Worm (Caenorhabditis elegans): ENCODE data around the gene lin-49.

DNA sequence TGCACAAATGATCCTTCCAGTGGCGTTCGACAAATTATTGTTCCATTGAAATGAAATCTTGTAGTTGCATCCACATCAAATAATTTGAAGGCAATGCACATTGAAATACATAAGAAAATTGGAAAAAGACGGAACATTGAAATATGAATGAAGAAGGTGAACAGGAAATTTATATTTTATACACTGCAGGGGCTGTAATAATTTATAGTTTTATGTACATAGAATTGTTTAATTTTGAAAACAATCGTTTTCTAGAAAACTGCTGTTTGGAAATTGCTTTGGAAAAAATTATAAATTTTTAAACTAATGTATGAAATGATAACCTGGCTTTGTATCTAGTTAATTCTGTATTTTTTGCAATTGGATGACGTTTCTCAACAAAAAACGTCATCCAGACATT, 25.2 kb upstream of the lin-49 start, which contains the start of gene Y59H11AR.3:
- TF ChIP-seq unc-62 (GFP tag; optimal IDR thresholded peaks at IDR 0.05 in 1 of 2) (no peak), unc-62 (tag; optimal IDR thresholded peaks at IDR 0.05) (no peak), mdt-29 (GFP tag; IDR thresholded peaks at IDR 0.05) (no peak), lin-13 (GFP tag; optimal IDR thresholded peaks at IDR 0.05) (no peak), mxl-3 (GFP tag; optimal IDR thresholded peaks at IDR 0.05) (no peak), pha-4 (GFP tag; IDR thresholded peaks at IDR 0.05) (no peak), pha-4 (tag; optimal IDR thresholded peaks at IDR 0.05) (no peak), ztf-11 (tag; optimal IDR thresholded peaks at IDR 0.05) (no peak)

All from whole organism, L4 larva.